Worm (Caenorhabditis elegans) whole organism, L2 larva: ENCODE measurements around the gene fbxc-55.

ENCODE experiments used
- ama-1 ChIP-seq: fragments of 150-350 bp; optimal IDR thresholded peaks from 2 replicates; lab custom pipeline; 2018; ENCODE audit warnings: inconsistent platforms
- blmp-1 ChIP-seq: sonication (generic microtip); optimal IDR thresholded peaks from 2 replicates; lab custom pipeline; 2017; ENCODE audit warnings: missing genetic modification characterization, mild to moderate bottlenecking, missing compliant biosample characterization, antibody characterized with exemption, moderate library complexity; ENCODE audit not compliant: insufficient read depth
- ceh-82 ChIP-seq: fragments of 150-350 bp; optimal IDR thresholded peaks from 2 replicates; lab custom pipeline; 2014; ENCODE audit warnings: missing biosample characterization, missing genetic modification characterization
- lin-39 ChIP-seq: fragments of 150-350 bp; optimal IDR thresholded peaks from 2 replicates; lab custom pipeline; 2014; ENCODE audit warnings: missing biosample characterization, missing genetic modification reagents, missing genetic modification characterization
- mdl-1 ChIP-seq, 2 experiments: fragments of 150-350 bp in 1 of 2; sonication (generic microtip) in 1 of 2; optimal IDR thresholded peaks; 2 replicates each; lab custom pipeline; 2017; ENCODE audit warnings: missing biosample characterization in 2 of 2, missing genetic modification characterization in 2 of 2
- nhr-237 ChIP-seq: fragments of 150-350 bp; optimal IDR thresholded peaks from 2 replicates; lab custom pipeline; 2014; ENCODE audit warnings: missing biosample characterization, missing genetic modification characterization
- nhr-25 ChIP-seq: fragments of 150-350 bp; sonication (generic microtip); optimal IDR thresholded peaks from 3 replicates; lab custom pipeline; 2014; ENCODE audit warnings: missing biosample characterization, missing genetic modification characterization
- skn-1 ChIP-seq: sonication (generic microtip); optimal IDR thresholded peaks from 2 replicates; lab custom pipeline; 2017; ENCODE audit warnings: missing biosample characterization, missing genetic modification characterization
- unc-55 ChIP-seq: fragments of 150-350 bp; sonication (generic microtip); optimal IDR thresholded peaks from 3 replicates; lab custom pipeline; 2014; ENCODE audit warnings: missing biosample characterization, missing genetic modification reagents, missing genetic modification characterization
- unc-62 ChIP-seq: fragments of 150-350 bp; optimal IDR thresholded peaks from 2 replicates; lab custom pipeline; 2014; ENCODE audit warnings: missing biosample characterization, missing genetic modification reagents, missing genetic modification characterization
- zag-1 ChIP-seq: fragments of 150-350 bp; optimal IDR thresholded peaks from 2 replicates; lab custom pipeline; 2014; ENCODE audit warnings: missing biosample characterization, missing genetic modification characterization
- ztf-4 ChIP-seq: fragments of 150-350 bp; optimal IDR thresholded peaks from 2 replicates; lab custom pipeline; 2014; ENCODE audit warnings: missing biosample characterization, missing genetic modification characterization

DNA sequence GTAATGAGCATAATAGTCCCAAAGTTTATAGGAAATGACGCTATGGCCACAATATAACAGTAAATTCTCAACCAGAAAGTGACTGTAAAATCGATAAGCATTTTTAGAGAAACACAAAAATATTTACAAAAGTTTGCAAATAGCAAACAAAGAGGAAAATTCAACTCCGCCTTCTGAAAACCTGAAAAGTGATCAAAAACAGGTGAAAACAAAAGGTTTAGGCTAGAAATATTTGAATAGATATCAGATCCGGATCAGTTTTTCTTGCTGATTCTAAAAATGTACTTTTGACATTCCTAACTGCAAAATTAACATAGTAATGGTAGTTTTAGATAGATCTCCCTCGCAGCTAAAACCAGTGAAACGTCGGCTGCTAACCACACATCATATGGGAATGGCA is 29.0 kb upstream of the fbxc-55 start, which contains the start of gene sri-51:
- TF ChIP-seq unc-62 (GFP tag; lab: Kevin White, UChicago) = no peak
- no peak for TF ChIP-seq ama-1
- TF ChIP-seq mdl-1 (tag; optimal IDR thresholded peaks at IDR 0.05; lab: Kevin White, UChicago) = no peak
- no peak for TF ChIP-seq ceh-82 (tag; lab: Kevin White, UChicago)
- TF ChIP-seq nhr-25 (tag; lab: Kevin White, UChicago) = no peak
- no peak for TF ChIP-seq lin-39 (tag; lab: Kevin White, UChicago)
- no peak for TF ChIP-seq blmp-1 (tag; lab: Kevin White, UChicago)
- TF ChIP-seq ztf-4 (tag; lab: Kevin White, UChicago) = no peak
- TF ChIP-seq zag-1 (tag; lab: Kevin White, UChicago) = no peak
- no peak for TF ChIP-seq nhr-237 (tag; lab: Kevin White, UChicago)
- no peak for TF ChIP-seq unc-55 (GFP tag; lab: Kevin White, UChicago)
- TF ChIP-seq skn-1 = no peak
